Fruit fly (Drosophila melanogaster) whole organism, adult: ENCODE measurements around the gene CG17272.

Source experiments
- CG11617 ChIP-seq: fragments of 200-800 bp; sonication (Bioruptor generic); optimal IDR thresholded peaks from 2 replicates; lab custom pipeline; 2017; ENCODE audit warnings: mild to moderate bottlenecking, missing biosample characterization, missing genetic modification reagents, missing genetic modification characterization
- CG12768 ChIP-seq: fragments of 200-800 bp; sonication (Bioruptor generic); optimal IDR thresholded peaks from 2 replicates; lab custom pipeline; 2017; ENCODE audit warnings: missing biosample characterization, missing genetic modification characterization, mild to moderate bottlenecking, moderate library complexity, missing genetic modification reagents
- CG14711 ChIP-seq: fragments of 200-800 bp; sonication (Bioruptor generic); optimal IDR thresholded peaks from 2 replicates; lab custom pipeline; 2018; ENCODE audit warnings: missing biosample characterization, mild to moderate bottlenecking, missing genetic modification characterization, moderate library complexity
- CG1620 ChIP-seq: fragments of 200-800 bp; sonication (Bioruptor generic); optimal IDR thresholded peaks from 2 replicates; lab custom pipeline; 2016; ENCODE audit warnings: missing biosample characterization, missing genetic modification characterization
- CG33017 ChIP-seq: fragments of 200-800 bp; sonication (Bioruptor generic); optimal IDR thresholded peaks from 2 replicates; lab custom pipeline; 2018; ENCODE audit warnings: missing biosample characterization, mild to moderate bottlenecking, missing genetic modification characterization, moderate library complexity
- CG5204 ChIP-seq: fragments of 200-800 bp; sonication (Bioruptor generic); optimal IDR thresholded peaks from 2 replicates; lab custom pipeline; 2016; ENCODE audit warnings: missing biosample characterization, missing genetic modification characterization
- CG7045 ChIP-seq: fragments of 200-800 bp; sonication (Bioruptor generic); optimal IDR thresholded peaks from 2 replicates; lab custom pipeline; 2017; ENCODE audit warnings: missing biosample characterization, mild to moderate bottlenecking, missing genetic modification characterization
- CG7101 ChIP-seq: fragments of 200-800 bp; sonication (Bioruptor generic); optimal IDR thresholded peaks from 2 replicates; lab custom pipeline; 2018; ENCODE audit warnings: missing biosample characterization, mild to moderate bottlenecking, missing genetic modification characterization, moderate library complexity
- Clk ChIP-seq: fragments of 200-800 bp; sonication (Bioruptor generic); optimal IDR thresholded peaks from 2 replicates; lab custom pipeline; 2017; ENCODE audit warnings: missing biosample characterization, missing genetic modification characterization
- Crg-1 ChIP-seq: fragments of 200-800 bp; sonication (Bioruptor generic); optimal IDR thresholded peaks from 2 replicates; lab custom pipeline; 2016; ENCODE audit warnings: missing biosample characterization, missing genetic modification characterization
- Hr96 ChIP-seq: fragments of 200-800 bp; sonication (Bioruptor generic); optimal IDR thresholded peaks from 2 replicates; lab custom pipeline; 2016; ENCODE audit warnings: missing biosample characterization, missing genetic modification characterization
- Mnt ChIP-seq: fragments of 200-800 bp; sonication (Bioruptor generic); optimal IDR thresholded peaks from 2 replicates; lab custom pipeline; 2016; ENCODE audit warnings: missing biosample characterization, mild to moderate bottlenecking, missing genetic modification characterization
- bab1 ChIP-seq: fragments of 200-800 bp; sonication (Bioruptor generic); optimal IDR thresholded peaks from 3 replicates; lab custom pipeline; 2019; ENCODE audit warnings: missing biosample characterization, mild to moderate bottlenecking, missing genetic modification characterization, moderate library complexity
- cic ChIP-seq: fragments of 200-800 bp; sonication (Bioruptor generic); optimal IDR thresholded peaks from 2 replicates; lab custom pipeline; 2017; ENCODE audit warnings: missing biosample characterization, mild to moderate bottlenecking, missing genetic modification characterization, moderate library complexity
- cnc ChIP-seq, 2 experiments: fragments of >200 bp; optimal IDR thresholded peaks; 2 replicates each; lab custom pipeline; 2017
- kay ChIP-seq: fragments of 200-800 bp; sonication (Bioruptor generic); peaks from one replicate; lab custom pipeline; 2016; ENCODE audit warnings: missing biosample characterization, missing genetic modification characterization, borderline replicate concordance
- ovo ChIP-seq: fragments of 200-800 bp; sonication (Bioruptor generic); optimal IDR thresholded peaks from 2 replicates; lab custom pipeline; 2016; ENCODE audit warnings: missing biosample characterization, missing genetic modification characterization
- pad ChIP-seq: fragments of 200-800 bp; sonication (Bioruptor generic); optimal IDR thresholded peaks from 3 replicates; lab custom pipeline; 2017; ENCODE audit warnings: missing biosample characterization, missing genetic modification characterization, mild to moderate bottlenecking, moderate library complexity, missing genetic modification reagents
- tj ChIP-seq: fragments of 200-800 bp; sonication (Bioruptor generic); optimal IDR thresholded peaks from 3 replicates; lab custom pipeline; 2017; ENCODE audit warnings: missing biosample characterization, mild to moderate bottlenecking, missing genetic modification characterization, moderate library complexity
- toe ChIP-seq: fragments of 200-800 bp; sonication (Bioruptor generic); optimal IDR thresholded peaks from 2 replicates; lab custom pipeline; 2016; ENCODE audit warnings: missing biosample characterization, missing genetic modification characterization

Gene CG17272

dm6 chr3R:20790437-20790836 lies 33.6 kb downstream of the CG17272 start:
- TF ChIP-seq CG33017 (tag; lab: Kevin White, UChicago) = peak; percentile 35
- TF ChIP-seq kay = peak; percentile 98
- TF ChIP-seq bab1 (GFP tag; lab: Kevin White, UChicago) = no peak
- peak; percentile 3 for TF ChIP-seq Mnt (GFP tag; lab: Kevin White, UChicago)
- no peak for TF ChIP-seq cnc (optimal IDR thresholded peaks at IDR 0.05; lab: Kevin White, UChicago)
- TF ChIP-seq CG11617 = no peak
- no peak for TF ChIP-seq CG7101
- peak; percentile 23 for TF ChIP-seq cic (GFP tag; lab: Kevin White, UChicago)
- peak; percentile 59 for TF ChIP-seq CG12768 (GFP tag; lab: Kevin White, UChicago)
- peak; percentile 78 for TF ChIP-seq tj
- TF ChIP-seq Clk = no peak

dm6 chr3R:20788559-20788958 lies 35.5 kb downstream of the CG17272 start:
- TF ChIP-seq pad (no peak), tj (peak; percentile 81)

- TF ChIP-seq CG12768 (GFP tag; lab: Kevin White, UChicago) (peak; percentile 33), cic (GFP tag; lab: Kevin White, UChicago) (peak; percentile 30), cnc (optimal IDR thresholded peaks at IDR 0.05; lab: Kevin White, UChicago) (no peak), CG11617 (no peak), Clk (peak; percentile 37), CG33017 (tag; lab: Kevin White, UChicago) (no peak), toe (GFP tag; lab: Kevin White, UChicago) (no peak), Crg-1 (GFP tag; lab: Kevin White, UChicago) (no peak), kay (no peak), CG5204 (GFP tag; lab: Kevin White, UChicago) (no peak), Hr96 (GFP tag; lab: Kevin White, UChicago) (no peak), pad (peak; percentile 60), CG14711 (tag; lab: Kevin White, UChicago) (no peak), ovo (no peak), CG7101 (no peak), tj (peak; percentile 19), CG7045 (GFP tag; lab: Kevin White, UChicago) (peak; percentile 20), CG1620 (no peak), Mnt (GFP tag; lab: Kevin White, UChicago) (peak; percentile 74), bab1 (GFP tag; lab: Kevin White, UChicago) (no peak)
Observed at dm6 chr3R:20784436-20785368, 39.3 kb downstream of the CG17272 start.

dm6 chr3R:20783714-20784435 lies 40.2 kb downstream of the CG17272 start:
- peak; percentile 28 for TF ChIP-seq CG7101
- TF ChIP-seq CG5204 (GFP tag; lab: Kevin White, UChicago) = peak; percentile 73
- peak; percentile 20 for TF ChIP-seq ovo
- peak; percentile 99 for TF ChIP-seq kay
- peak; percentile 40 for TF ChIP-seq pad
- TF ChIP-seq CG11617 = peak; percentile 75
- TF ChIP-seq cnc (optimal IDR thresholded peaks at IDR 0.05; lab: Kevin White, UChicago) = no peak
- TF ChIP-seq toe (GFP tag; lab: Kevin White, UChicago) = peak; percentile 72
- peak; percentile 24 for TF ChIP-seq CG1620
- TF ChIP-seq CG14711 (tag; lab: Kevin White, UChicago) = peak; percentile 31
- TF ChIP-seq CG33017 (tag; lab: Kevin White, UChicago) = peak; percentile 37
- TF ChIP-seq tj = peak; percentile 60
- no peak for TF ChIP-seq bab1 (GFP tag; lab: Kevin White, UChicago)
- TF ChIP-seq Crg-1 (GFP tag; lab: Kevin White, UChicago) = peak; percentile 59
- no peak for TF ChIP-seq Hr96 (GFP tag; lab: Kevin White, UChicago)
- TF ChIP-seq Clk = no peak
- TF ChIP-seq cic (GFP tag; lab: Kevin White, UChicago) = peak; percentile 36
- TF ChIP-seq CG7045 (GFP tag; lab: Kevin White, UChicago) = peak; percentile 38
- peak; percentile 44 for TF ChIP-seq CG12768 (GFP tag; lab: Kevin White, UChicago)
- peak; percentile 58 for TF ChIP-seq Mnt (GFP tag; lab: Kevin White, UChicago)

- TF ChIP-seq tj (peak; percentile 73), bab1 (GFP tag; lab: Kevin White, UChicago) (peak; percentile 98), CG33017 (tag; lab: Kevin White, UChicago) (peak; percentile 66), CG5204 (GFP tag; lab: Kevin White, UChicago) (no peak), Clk (peak; percentile 72), toe (GFP tag; lab: Kevin White, UChicago) (peak; percentile 62), Crg-1 (GFP tag; lab: Kevin White, UChicago) (no peak), CG7045 (GFP tag; lab: Kevin White, UChicago) (peak; percentile 31), ovo (peak; percentile 60), CG7101 (peak; percentile 22), CG11617 (no peak), cic (GFP tag; lab: Kevin White, UChicago) (peak; percentile 92), Hr96 (GFP tag; lab: Kevin White, UChicago) (peak; percentile 23), CG1620 (no peak), kay (peak; percentile 96), CG12768 (GFP tag; lab: Kevin White, UChicago) (peak; percentile 80), pad (no peak), CG14711 (tag; lab: Kevin White, UChicago) (peak; percentile 50), cnc (optimal IDR thresholded peaks at IDR 0.05; lab: Kevin White, UChicago) (no peak), Mnt (GFP tag; lab: Kevin White, UChicago) (peak; percentile 74)
Observed at dm6 chr3R:20782655-20783105, 41.4 kb downstream of the CG17272 start.
